Worm (Caenorhabditis elegans) whole organism, young adult: ENCODE measurements around the gene H20E11.1.

Experiments
- B0035.1 ChIP-seq: sonication (generic microtip); optimal IDR thresholded peaks from 2 replicates; lab custom pipeline; 2016; ENCODE audit warnings: missing genetic modification characterization, mild to moderate bottlenecking, missing compliant biosample characterization, missing genotype, missing genetic modification reagents
- B0261.1 ChIP-seq: sonication (generic microtip); optimal IDR thresholded peaks from 2 replicates; lab custom pipeline; 2016; ENCODE audit warnings: mild to moderate bottlenecking, missing genetic modification characterization, moderate library complexity, missing compliant biosample characterization
- B0336.3 ChIP-seq: fragments of 200-800 bp; sonication (Bioruptor generic); IDR thresholded peaks from 2 replicates; pipeline ENCODE4 v1.3.6; 2022; ENCODE audit warnings: missing genetic modification characterization, missing compliant biosample characterization
- D2030.7 ChIP-seq: fragments of 200-800 bp; sonication (Bioruptor generic); IDR thresholded peaks from 2 replicates; pipeline ENCODE4 v1.3.6; 2022; ENCODE audit warnings: missing genetic modification reagents, missing genetic modification characterization, missing compliant biosample characterization
- F23B12.7 ChIP-seq: sonication (generic microtip); optimal IDR thresholded peaks from 2 replicates; lab custom pipeline; 2017; ENCODE audit warnings: missing genetic modification characterization, mild to moderate bottlenecking, missing compliant biosample characterization, antibody characterized with exemption, moderate library complexity; ENCODE audit not compliant: insufficient read depth
- F33H1.4 ChIP-seq: fragments of 200-800 bp; sonication (Bioruptor generic); IDR thresholded peaks from 2 replicates; pipeline ENCODE4 v1.3.6; 2022; ENCODE audit warnings: missing genetic modification reagents, missing genetic modification characterization, missing compliant biosample characterization
- F37B4.10 ChIP-seq: fragments of 200-800 bp; sonication (Bioruptor generic); IDR thresholded peaks from 2 replicates; pipeline ENCODE4 v1.3.6; 2022; ENCODE audit warnings: missing genetic modification characterization, missing compliant biosample characterization
- F39B2.1 ChIP-seq: fragments of 200-800 bp; sonication (Bioruptor generic); IDR thresholded peaks from 2 replicates; pipeline ENCODE4 v1.3.6; 2022; ENCODE audit warnings: missing genetic modification reagents, missing genetic modification characterization, missing compliant biosample characterization
- F49E8.2 ChIP-seq: sonication (generic microtip); optimal IDR thresholded peaks from 3 replicates; lab custom pipeline; 2017; ENCODE audit warnings: missing genetic modification characterization, mild to moderate bottlenecking, missing compliant biosample characterization, antibody characterized with exemption, moderate library complexity; ENCODE audit not compliant: insufficient read depth
- F55B11.4 ChIP-seq: sonication (generic microtip); optimal IDR thresholded peaks from 2 replicates; lab custom pipeline; 2016; ENCODE audit warnings: missing compliant biosample characterization, missing genetic modification characterization, borderline replicate concordance; ENCODE audit not compliant: insufficient read depth
- aptf-2 ChIP-seq: fragments of 200-800 bp; sonication (Bioruptor generic); conservative IDR thresholded peaks from 2 replicates; pipeline ENCODE4 v1.3.6; 2022; ENCODE audit warnings: missing genetic modification reagents, missing genetic modification characterization, missing compliant biosample characterization
- dpl-1 ChIP-seq: fragments of 150-350 bp; optimal IDR thresholded peaks from 2 replicates; lab custom pipeline; 2014; ENCODE audit warnings: missing biosample characterization, missing genetic modification reagents, missing genetic modification characterization
- egl-44 ChIP-seq: fragments of 200-800 bp; sonication (Bioruptor generic); IDR thresholded peaks from 2 replicates; pipeline ENCODE4 v1.3.6; 2022; ENCODE audit warnings: missing genetic modification reagents, missing genetic modification characterization, missing compliant biosample characterization
- him-1 ChIP-seq: sonication (generic microtip); optimal IDR thresholded peaks from 2 replicates; lab custom pipeline; 2016; ENCODE audit warnings: missing genotype, missing genetic modification reagents, missing genetic modification characterization, missing compliant biosample characterization
- hlh-12 ChIP-seq: sonication (generic microtip); optimal IDR thresholded peaks from 2 replicates; lab custom pipeline; 2016; ENCODE audit warnings: missing genetic modification characterization, missing compliant biosample characterization
- hrde-1 ChIP-seq: sonication (generic microtip); optimal IDR thresholded peaks from 2 replicates; lab custom pipeline; 2016; ENCODE audit warnings: missing genetic modification characterization, mild to moderate bottlenecking, missing compliant biosample characterization, moderate library complexity, missing genotype, missing genetic modification reagents, borderline replicate concordance
- let-526 ChIP-seq: fragments of 200-800 bp; sonication (Bioruptor generic); IDR thresholded peaks from 2 replicates; pipeline ENCODE4 v1.3.6; 2022; ENCODE audit warnings: missing genetic modification reagents, missing genetic modification characterization, missing compliant biosample characterization
- lin-35 ChIP-seq, 3 experiments: fragments of 150-350 bp in 2 of 3; sonication (generic microtip) in 1 of 3; optimal IDR thresholded peaks; 2 replicates each; lab custom pipeline; 2014 to 2018; ENCODE audit warnings: missing biosample characterization in 3 of 3, missing genetic modification characterization in 3 of 3, missing genetic modification reagents in 3 of 3
- lin-54 ChIP-seq: fragments of 200-800 bp; sonication (Bioruptor generic); optimal IDR thresholded peaks from 2 replicates; lab custom pipeline; 2018; ENCODE audit warnings: mild to moderate bottlenecking, missing genetic modification characterization, missing compliant biosample characterization
- madf-10 ChIP-seq: sonication (generic microtip); optimal IDR thresholded peaks from 2 replicates; lab custom pipeline; 2016; ENCODE audit warnings: mild to moderate bottlenecking, missing genetic modification characterization, missing compliant biosample characterization
- mel-28 ChIP-seq: sonication (generic microtip); optimal IDR thresholded peaks from 2 replicates; lab custom pipeline; 2016; ENCODE audit warnings: borderline replicate concordance, mild to moderate bottlenecking, missing genetic modification characterization, missing compliant biosample characterization
- nfya-1 ChIP-seq: sonication (generic microtip); optimal IDR thresholded peaks from 2 replicates; lab custom pipeline; 2017; ENCODE audit warnings: antibody characterized with exemption, missing compliant biosample characterization, missing genetic modification characterization, borderline replicate concordance; ENCODE audit not compliant: insufficient read depth
- nhr-27 ChIP-seq: fragments of 200-800 bp; sonication (Bioruptor generic); optimal IDR thresholded peaks from 2 replicates; lab custom pipeline; 2018; ENCODE audit warnings: mild to moderate bottlenecking, missing genetic modification characterization, moderate library complexity, missing compliant biosample characterization
- pha-4 ChIP-seq: fragments of 150-350 bp; sonication (generic microtip); optimal IDR thresholded peaks from 2 replicates; lab custom pipeline; 2014; ENCODE audit warnings: missing biosample characterization, missing genetic modification reagents, missing genetic modification characterization
- rcor-1 ChIP-seq: fragments of 200-800 bp; sonication (Bioruptor generic); IDR thresholded peaks from 2 replicates; pipeline ENCODE4 v1.3.6; 2022; ENCODE audit warnings: missing genetic modification reagents, missing genetic modification characterization, missing compliant biosample characterization
- repo-1 ChIP-seq: sonication (generic microtip); optimal IDR thresholded peaks from 2 replicates; lab custom pipeline; 2017; ENCODE audit warnings: mild to moderate bottlenecking, missing genetic modification characterization, missing compliant biosample characterization
- rpc-1 ChIP-seq, 2 experiments: fragments of 150-350 bp in 1 of 2; sonication (generic microtip) in 1 of 2; optimal IDR thresholded peaks; 2 replicates each; lab custom pipeline; 2014 to 2018; ENCODE audit warnings: missing biosample characterization in 1 of 2, missing genetic modification characterization in 1 of 2, missing genetic modification reagents in 1 of 2, missing genotype in 1 of 2
- snpc-1.3 ChIP-seq: sonication (generic microtip); optimal IDR thresholded peaks from 2 replicates; lab custom pipeline; 2017; ENCODE audit warnings: missing genetic modification characterization, mild to moderate bottlenecking, missing compliant biosample characterization, antibody characterized with exemption, moderate library complexity, missing genotype, missing genetic modification reagents; ENCODE audit not compliant: insufficient read depth
- snpc-4 ChIP-seq, 5 experiments: fragments of 150-350 bp in 1 of 5; sonication (generic microtip) in 4 of 5; optimal IDR thresholded peaks; 2 replicates each; lab custom pipeline; 2014 to 2018; ENCODE audit warnings: missing genetic modification characterization in 5 of 5, missing biosample characterization in 3 of 5, antibody characterized with exemption in 2 of 5, mild to moderate bottlenecking in 2 of 5, missing compliant biosample characterization in 2 of 5, missing genotype in 2 of 5, moderate library complexity in 2 of 5, missing genetic modification reagents in 1 of 5
- somi-1 ChIP-seq: fragments of 200-800 bp; sonication (Bioruptor generic); optimal IDR thresholded peaks from 2 replicates; lab custom pipeline; 2018; ENCODE audit warnings: mild to moderate bottlenecking, missing genetic modification characterization, missing compliant biosample characterization
- tbx-9 ChIP-seq: sonication (generic microtip); optimal IDR thresholded peaks from 2 replicates; lab custom pipeline; 2016; ENCODE audit warnings: borderline replicate concordance, missing genetic modification characterization, inconsistent platforms, missing compliant biosample characterization
- zfh-2 ChIP-seq: fragments of 200-800 bp; sonication (Bioruptor generic); conservative IDR thresholded peaks from 2 replicates; pipeline ENCODE4 v1.3.6; 2022; ENCODE audit warnings: missing genetic modification reagents, missing genetic modification characterization, missing compliant biosample characterization
- ztf-22 ChIP-seq: fragments of 200-800 bp; sonication (Bioruptor generic); optimal IDR thresholded peaks from 2 replicates; lab custom pipeline; 2018; ENCODE audit warnings: mild to moderate bottlenecking, missing genetic modification characterization, moderate library complexity, missing compliant biosample characterization
- ztf-26 ChIP-seq: sonication (generic microtip); optimal IDR thresholded peaks from 2 replicates; lab custom pipeline; 2017; ENCODE audit warnings: missing genetic modification characterization, missing compliant biosample characterization
- ztf-3 ChIP-seq: fragments of 200-800 bp; sonication (Bioruptor generic); optimal IDR thresholded peaks from 2 replicates; lab custom pipeline; 2018; ENCODE audit warnings: mild to moderate bottlenecking, missing genetic modification characterization, missing compliant biosample characterization

Gene H20E11.1

DNA sequence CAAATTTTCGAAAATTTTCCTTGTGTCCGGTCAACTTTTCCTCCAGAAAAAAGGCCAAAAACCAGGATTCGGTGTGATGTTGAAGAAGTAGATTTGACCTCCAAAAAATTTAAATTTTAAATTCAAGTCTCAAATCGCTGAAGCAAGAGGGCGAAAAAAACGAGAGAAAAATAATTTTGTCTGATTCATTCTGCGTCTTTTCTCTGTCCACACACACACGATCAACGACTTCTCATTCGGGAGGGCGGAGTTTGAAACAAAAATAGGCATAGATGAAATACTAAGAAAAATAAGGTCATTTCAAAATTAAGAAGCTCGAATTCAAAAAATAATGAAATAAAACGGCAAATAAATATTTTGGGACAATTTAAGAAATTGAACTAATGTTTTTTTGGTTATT is 29.3 kb downstream of the H20E11.1 start, which contains the start of gene R13H7.2:
TSS of gene R13H7.2 (minus strand) at position 101 of the 400 bp plus-strand sequence.
- no peak for TF ChIP-seq F23B12.7 (tag; lab: Kevin White, UChicago)
- TF ChIP-seq madf-10 (tag; lab: Kevin White, UChicago): no peak
- no peak for TF ChIP-seq F49E8.2 (tag; lab: Kevin White, UChicago)
- TF ChIP-seq pha-4: no peak
- no peak for TF ChIP-seq lin-35 (GFP tag; optimal IDR thresholded peaks at IDR 0.05; lab: Kevin White, UChicago)
- TF ChIP-seq somi-1 (GFP tag; lab: Kevin White, UChicago): no peak
- no peak for TF ChIP-seq hlh-12 (tag; lab: Kevin White, UChicago)
- TF ChIP-seq dpl-1: no peak
- TF ChIP-seq mel-28 (tag; lab: Kevin White, UChicago): no peak
- TF ChIP-seq, all 124 proteins: peak for 0

DNA sequence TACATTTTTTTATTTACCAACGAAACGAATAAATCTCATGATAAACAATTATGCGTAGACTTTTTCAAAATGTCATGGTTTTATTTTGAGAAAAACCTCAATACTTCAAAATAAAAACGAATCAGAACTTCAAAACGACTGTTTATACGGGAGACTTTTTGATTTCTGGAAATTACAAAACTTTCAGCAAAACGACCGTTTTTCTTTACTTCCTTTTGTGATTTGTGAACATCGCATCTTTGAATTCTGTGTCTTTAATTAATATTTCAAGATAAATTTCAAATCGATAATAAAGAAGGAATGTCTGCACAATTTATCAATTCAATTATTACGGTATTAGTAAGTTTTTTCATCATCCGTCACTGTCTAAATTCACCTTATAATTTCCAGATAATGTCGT is 37.8 kb downstream of the H20E11.1 start, which contains the start of gene srx-20:
TSS of gene srx-20 (plus strand) at position 301 of the 400 bp plus-strand sequence.
- TF ChIP-seq F39B2.1 (GFP tag; lab: Robert Waterston, UW) (no peak), F33H1.4 (GFP tag; lab: Robert Waterston, UW) (no peak), pha-4 (no peak), aptf-2 (GFP tag; lab: Robert Waterston, UW) (no peak), ztf-22 (no peak), zfh-2 (no peak), F55B11.4 (tag; lab: Kevin White, UChicago) (no peak), ztf-3 (no peak), lin-35 (GFP tag; optimal IDR thresholded peaks at IDR 0.05; lab: Kevin White, UChicago) (no peak), tbx-9 (tag; lab: Kevin White, UChicago) (no peak), B0261.1 (tag; lab: Kevin White, UChicago) (no peak), nfya-1 (tag; lab: Kevin White, UChicago) (no peak), let-526 (no peak), B0035.1 (tag; lab: Kevin White, UChicago) (no peak), snpc-4 (GFP tag; optimal IDR thresholded peaks at IDR 0.05; lab: Kevin White, UChicago) (no peak), snpc-4 (tag; optimal IDR thresholded peaks at IDR 0.05; lab: Kevin White, UChicago) (no peak), F37B4.10 (GFP tag; lab: Robert Waterston, UW) (no peak), snpc-1.3 (tag; lab: Kevin White, UChicago) (no peak), hrde-1 (tag; lab: Kevin White, UChicago) (no peak), D2030.7 (GFP tag; lab: Robert Waterston, UW) (no peak), ztf-26 (tag; lab: Kevin White, UChicago) (no peak)

DNA sequence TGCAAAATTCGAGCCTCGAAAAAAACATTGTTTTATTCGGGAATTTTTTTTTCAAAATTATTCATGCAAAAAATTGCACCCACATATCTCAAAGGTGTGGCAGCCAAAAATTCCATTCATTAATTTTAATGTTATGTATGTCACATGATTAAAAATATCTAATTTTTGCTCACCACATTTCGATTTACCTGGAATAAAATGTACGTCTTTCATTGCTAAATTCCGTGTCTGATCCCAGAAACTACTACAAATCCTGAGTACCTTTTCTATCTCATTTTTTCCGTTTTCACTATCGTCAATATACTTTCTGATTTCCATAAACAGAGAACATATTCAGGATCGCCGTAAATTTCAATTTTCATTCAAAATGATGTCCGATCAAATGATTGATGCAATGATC is 43.0 kb downstream of the H20E11.1 start, which contains the start of gene srx-19:
TSS of gene srx-19 (plus strand) at position 301 of the 400 bp plus-strand sequence.
- TF ChIP-seq mel-28 (tag; lab: Kevin White, UChicago) (no peak), rcor-1 (GFP tag; lab: Robert Waterston, UW) (no peak), him-1 (tag; lab: Kevin White, UChicago) (no peak), repo-1 (tag; lab: Kevin White, UChicago) (no peak), egl-44 (GFP tag; lab: Robert Waterston, UW) (no peak), lin-54 (no peak), F55B11.4 (tag; lab: Kevin White, UChicago) (no peak), rpc-1 (optimal IDR thresholded peaks at IDR 0.05; lab: Kevin White, UChicago) (no peak), rpc-1 (tag; optimal IDR thresholded peaks at IDR 0.05; lab: Kevin White, UChicago) (no peak), nhr-27 (tag; lab: Kevin White, UChicago) (no peak), B0336.3 (GFP tag; lab: Robert Waterston, UW) (no peak)
